Worm (Caenorhabditis elegans) whole organism, L4 larva: ENCODE measurements around the gene nsph-4.3.

Source experiments
- F44E2.7 ChIP-seq: fragments of 200-800 bp; sonication (Bioruptor generic); IDR thresholded peaks from 2 replicates; pipeline ENCODE4 v2.1.2; 2022; ENCODE audit warnings: missing genetic modification characterization, missing compliant biosample characterization
- R02D3.7 ChIP-seq: fragments of 150-350 bp; sonication (generic microtip); optimal IDR thresholded peaks from 3 replicates; lab custom pipeline; 2014; ENCODE audit warnings: missing biosample characterization, missing genetic modification characterization
- T20F7.1 ChIP-seq: fragments of 200-800 bp; sonication (Bioruptor generic); optimal IDR thresholded peaks from 2 replicates; lab custom pipeline; 2018; ENCODE audit warnings: mild to moderate bottlenecking, missing genetic modification characterization, missing compliant biosample characterization
- Y48G9A.11 ChIP-seq: fragments of 200-800 bp; sonication (Bioruptor generic); IDR thresholded peaks from 2 replicates; pipeline ENCODE4 v1.3.6; 2022; ENCODE audit warnings: missing genetic modification reagents, missing genetic modification characterization, missing compliant biosample characterization
- Y5F2A.4 ChIP-seq: fragments of 200-800 bp; sonication (Bioruptor generic); optimal IDR thresholded peaks from 2 replicates; lab custom pipeline; 2018; ENCODE audit warnings: mild to moderate bottlenecking, missing genetic modification characterization, missing compliant biosample characterization
- ZK337.2 ChIP-seq: fragments of 200-800 bp; sonication (Bioruptor generic); IDR thresholded peaks from 2 replicates; pipeline ENCODE4 v1.3.6; 2022; ENCODE audit warnings: missing genetic modification reagents, missing genetic modification characterization, missing compliant biosample characterization
- ZK546.5 ChIP-seq, 2 experiments: sonication (generic microtip); optimal IDR thresholded peaks; 2 replicates each; lab custom pipeline; 2017; ENCODE audit warnings: missing biosample characterization in 2 of 2, missing genetic modification characterization in 2 of 2
- aha-1 ChIP-seq: fragments of 150-350 bp; peaks from one replicate; lab custom pipeline; 2014; ENCODE audit warnings: missing biosample characterization, missing genetic modification characterization
- ceh-20 ChIP-seq: fragments of 200-800 bp; sonication (Bioruptor generic); IDR thresholded peaks from 2 replicates; pipeline ENCODE4 v1.3.6; 2022; ENCODE audit warnings: missing genetic modification reagents, missing genetic modification characterization, missing compliant biosample characterization
- daf-16 ChIP-seq, 3 experiments: sonication (generic microtip); optimal IDR thresholded peaks; 2 replicates each; lab custom pipeline; 2016 to 2017; ENCODE audit warnings: missing genetic modification characterization in 3 of 3, missing genetic modification reagents in 3 of 3, mild to moderate bottlenecking in 2 of 3, missing compliant biosample characterization in 2 of 3, missing biosample characterization in 1 of 3, moderate library complexity in 1 of 3
- dpl-1 ChIP-seq: fragments of 150-350 bp; optimal IDR thresholded peaks from 2 replicates; lab custom pipeline; 2014; ENCODE audit warnings: missing biosample characterization, missing genetic modification reagents, missing genetic modification characterization
- hlh-11 ChIP-seq: fragments of 200-800 bp; sonication (Bioruptor generic); optimal IDR thresholded peaks from 2 replicates; lab custom pipeline; 2018; ENCODE audit warnings: mild to moderate bottlenecking, missing genetic modification characterization, missing compliant biosample characterization
- lin-29 ChIP-seq: fragments of 200-800 bp; sonication (Bioruptor generic); IDR thresholded peaks from 2 replicates; pipeline ENCODE4 v1.3.6; 2022; ENCODE audit warnings: missing genetic modification reagents, missing genetic modification characterization, missing compliant biosample characterization
- mep-1 ChIP-seq: fragments of 150-350 bp; sonication (generic microtip); optimal IDR thresholded peaks from 3 replicates; lab custom pipeline; 2014; ENCODE audit warnings: missing biosample characterization, missing genetic modification characterization
- nhr-237 ChIP-seq: sonication (generic microtip); optimal IDR thresholded peaks from 2 replicates; lab custom pipeline; 2017; ENCODE audit warnings: missing biosample characterization, missing genetic modification characterization
- nhr-42 ChIP-seq: fragments of 200-800 bp; sonication (Bioruptor generic); IDR thresholded peaks from 2 replicates; pipeline ENCODE4 v1.3.6; 2022; ENCODE audit warnings: missing genetic modification characterization, missing compliant biosample characterization
- nhr-77 ChIP-seq: fragments of 150-350 bp; optimal IDR thresholded peaks from 2 replicates; lab custom pipeline; 2014; ENCODE audit warnings: missing biosample characterization, missing genetic modification characterization
- pqm-1 ChIP-seq: sonication (generic microtip); optimal IDR thresholded peaks from 2 replicates; lab custom pipeline; 2017; ENCODE audit warnings: missing biosample characterization, missing genetic modification characterization
- saeg-2 ChIP-seq: fragments of 200-800 bp; sonication (Bioruptor generic); IDR thresholded peaks from 2 replicates; pipeline ENCODE4 v1.3.6; 2022; ENCODE audit warnings: missing genetic modification reagents, missing genetic modification characterization, missing compliant biosample characterization
- tra-1 ChIP-seq: fragments of 200-800 bp; sonication (Bioruptor generic); IDR thresholded peaks from 2 replicates; pipeline ENCODE4 v1.3.6; 2022; ENCODE audit warnings: missing genetic modification reagents, missing genetic modification characterization, missing compliant biosample characterization
- unc-62 ChIP-seq, 3 experiments: fragments of 150-350 bp in 1 of 3; sonication (generic microtip); optimal IDR thresholded peaks in 2 of 3; peaks in 1 of 3; 1 replicate in 1 of 3; 2 replicates in 2 of 3; lab custom pipeline; 2014 to 2017; ENCODE audit warnings: missing biosample characterization in 3 of 3, missing genetic modification characterization in 3 of 3, missing genetic modification reagents in 3 of 3, missing genotype in 1 of 3
- zag-1 ChIP-seq: fragments of 150-350 bp; optimal IDR thresholded peaks from 2 replicates; lab custom pipeline; 2014; ENCODE audit warnings: missing biosample characterization, missing genetic modification characterization

The nsph-4.3 gene

DNA sequence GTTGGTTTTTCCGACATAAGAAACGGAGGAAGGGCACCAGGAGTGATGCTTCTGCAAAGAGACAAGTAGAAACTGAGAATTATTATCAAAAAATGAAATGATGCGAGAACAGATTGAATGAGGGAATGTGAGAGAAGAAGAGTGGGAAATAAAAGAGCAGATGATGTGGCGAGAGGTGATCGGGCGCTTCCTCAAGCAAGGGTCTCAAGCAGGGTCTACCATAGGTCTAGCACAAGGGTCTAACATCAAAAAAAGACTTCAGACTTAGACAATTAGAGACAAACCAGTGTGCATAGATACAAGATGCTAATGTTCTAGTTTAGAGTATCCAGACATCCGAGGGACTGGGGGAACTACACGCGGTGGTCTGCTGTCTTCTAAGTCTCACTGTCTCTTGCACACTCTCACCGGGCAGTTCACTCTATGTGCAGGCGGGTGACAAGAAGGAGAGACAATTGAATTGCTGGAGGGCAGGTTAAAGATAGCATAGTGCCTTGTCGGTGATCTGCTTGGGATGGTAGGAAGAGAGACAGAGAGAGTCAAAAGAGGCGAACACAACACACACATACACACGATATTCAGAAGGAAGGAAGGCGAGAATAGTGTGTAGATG is 38.9 kb downstream of the nsph-4.3 start, which contains the start of gene R13A5.7 (continued):
- 0 out of 2 replicates have a peak, but pooled peaks have one; percentile 20 for TF ChIP-seq saeg-2 (GFP tag; lab: Robert Waterston, UW)
- no peak for TF ChIP-seq ZK546.5 (tag; optimal IDR thresholded peaks at IDR 0.05; lab: Kevin White, UChicago)

DNA sequence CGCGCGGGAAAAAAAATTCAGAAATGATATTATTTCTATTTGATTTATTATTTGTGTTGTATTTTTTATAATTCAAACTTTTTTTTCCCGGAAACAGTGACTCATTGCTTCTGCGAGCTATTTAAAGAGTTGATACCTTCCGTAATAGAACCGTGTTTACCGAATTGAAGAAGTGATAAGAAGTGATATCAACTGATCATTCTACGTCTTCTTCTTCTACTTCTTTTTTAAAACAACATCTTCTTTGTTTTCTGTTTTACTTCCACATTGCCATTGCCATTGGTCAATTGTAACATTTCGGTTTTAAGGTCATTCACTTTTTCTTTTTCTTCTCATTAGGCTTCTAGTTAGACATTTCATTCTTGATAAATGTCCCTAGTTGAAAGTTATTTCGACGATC is 43.0 kb downstream of the nsph-4.3 start, which contains the start of gene ttr-32:
ttr-32 (plus strand) TSS at position 314 of the 400 bp plus-strand sequence.
- TF ChIP-seq daf-16 (GFP tag; optimal IDR thresholded peaks at IDR 0.05; lab: Kevin White, UChicago), result no peak
- no peak for TF ChIP-seq daf-16 (tag; optimal IDR thresholded peaks at IDR 0.05; lab: Kevin White, UChicago)

DNA sequence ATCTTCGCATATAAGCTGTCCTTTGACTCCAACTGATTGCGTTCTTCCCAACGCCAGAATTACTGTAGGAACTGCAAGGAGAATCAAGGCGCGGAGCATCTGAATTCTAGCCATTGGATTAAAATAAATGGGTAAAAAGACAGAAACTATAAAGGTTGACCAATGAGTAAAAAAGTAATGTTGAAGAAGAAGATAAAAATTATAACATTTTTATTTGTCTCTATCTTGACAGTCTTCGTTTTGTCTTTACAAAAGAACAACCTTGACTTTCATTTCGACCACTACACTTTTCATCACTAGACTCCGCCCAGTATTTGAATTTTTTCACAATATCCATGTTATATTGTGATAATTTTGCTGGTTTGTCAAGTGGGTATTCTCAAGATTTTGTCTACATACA is 43.8 kb downstream of the nsph-4.3 start, which contains the start of gene ttr-8:
ttr-8 (minus strand) TSS at position 101 of the 400 bp plus-strand sequence.
- TF ChIP-seq lin-29, result no peak
- TF ChIP-seq, all 104 proteins: peak for 0

DNA sequence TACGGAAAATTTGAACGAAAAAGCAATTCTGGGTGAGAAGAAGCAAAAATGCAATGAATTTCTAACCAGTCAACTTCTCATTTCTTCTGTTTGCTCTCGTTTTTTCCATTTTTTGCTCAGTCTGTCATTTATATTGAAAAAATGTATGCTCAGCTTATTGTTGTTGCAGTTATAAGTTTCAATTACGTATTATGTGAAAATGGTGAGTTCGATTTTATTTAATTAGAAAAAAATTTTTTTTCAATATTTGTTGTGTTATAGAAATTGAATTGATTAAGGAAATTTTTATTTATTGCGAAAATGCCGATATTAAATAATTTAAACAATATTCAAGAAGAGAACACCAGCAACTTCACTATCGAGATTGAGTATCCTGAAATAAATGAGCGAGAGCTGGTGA is 47.2 kb downstream of the nsph-4.3 start, which contains the start of gene lgc-12:
lgc-12 (plus strand) TSS at position 301 of the 400 bp plus-strand sequence.
- TF ChIP-seq mep-1 (tag; lab: Kevin White, UChicago) (no peak), R02D3.7 (tag; lab: Kevin White, UChicago) (no peak), ceh-20 (GFP tag; lab: Robert Waterston, UW) (no peak), zag-1 (tag; lab: Kevin White, UChicago) (no peak), nhr-77 (tag; lab: Kevin White, UChicago) (no peak)

DNA sequence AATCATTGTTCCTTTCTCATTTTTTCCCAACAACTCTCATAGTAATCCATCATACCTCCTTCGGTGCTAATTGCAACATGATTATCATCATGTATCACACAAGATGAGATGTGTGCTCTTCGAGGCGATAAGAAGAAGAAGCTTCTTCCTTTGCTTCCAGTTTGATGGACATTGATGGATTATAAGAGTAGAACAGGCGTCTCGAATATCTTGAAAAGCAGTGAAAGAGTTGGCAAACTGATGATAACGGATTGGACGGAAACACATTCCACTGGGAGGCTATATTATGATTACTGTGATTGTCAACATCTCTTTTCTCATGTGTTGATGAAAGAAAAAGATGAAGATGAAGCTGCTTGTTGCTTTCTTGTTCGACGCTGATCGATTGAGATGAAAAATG is 49.2 kb downstream of the nsph-4.3 start:
- TF ChIP-seq Y5F2A.4, result no peak
- no peak for TF ChIP-seq nhr-42 (GFP tag; lab: Robert Waterston, UW)
- TF ChIP-seq nhr-237, result no peak
- TF ChIP-seq hlh-11 (tag; lab: Kevin White, UChicago), result peak; percentile 1
- peak in 1 of 2 experiments; percentile 77 for TF ChIP-seq daf-16 (GFP tag; optimal IDR thresholded peaks at IDR 0.05; lab: Kevin White, UChicago)
- TF ChIP-seq daf-16 (tag; optimal IDR thresholded peaks at IDR 0.05; lab: Kevin White, UChicago), result no peak
- TF ChIP-seq ZK337.2, result no peak
- peak in 1 of 2 experiments; percentile 48 for TF ChIP-seq unc-62 (GFP tag; optimal IDR thresholded peaks at IDR 0.05 in 1 of 2; lab: Kevin White, UChicago)
- TF ChIP-seq unc-62 (tag; optimal IDR thresholded peaks at IDR 0.05; lab: Kevin White, UChicago), result no peak

DNA sequence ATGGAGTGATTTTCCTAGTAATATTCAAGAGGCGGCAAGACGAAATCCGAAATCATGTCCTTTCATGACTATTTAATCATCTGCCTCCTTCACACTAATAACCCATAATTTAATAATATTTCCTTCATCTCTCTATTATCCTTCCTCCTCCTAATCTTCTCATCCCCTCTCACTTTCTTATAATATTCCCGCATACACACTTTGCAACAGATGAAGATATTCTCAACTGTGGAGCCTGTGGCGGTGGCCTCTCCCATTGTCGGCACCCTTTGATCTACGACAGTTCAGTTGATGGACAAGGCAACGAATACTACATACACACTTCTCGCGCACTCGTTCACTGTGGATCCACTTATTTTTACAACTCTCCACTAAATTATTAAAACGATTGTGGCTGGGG is 50.4 kb downstream of the nsph-4.3 start:
- TF ChIP-seq F44E2.7 (GFP tag; lab: Robert Waterston, UW) (no peak), tra-1 (no peak), aha-1 (tag; lab: Kevin White, UChicago) (no peak), Y5F2A.4 (no peak), pqm-1 (tag; lab: Kevin White, UChicago) (no peak), T20F7.1 (GFP tag; lab: Kevin White, UChicago) (no peak), dpl-1 (GFP tag; lab: Kevin White, UChicago) (no peak), Y48G9A.11 (GFP tag; lab: Robert Waterston, UW) (no peak)
